Worm (Caenorhabditis elegans): ENCODE measurements around the gene sir-2.1.

The sir-2.1 gene

DNA sequence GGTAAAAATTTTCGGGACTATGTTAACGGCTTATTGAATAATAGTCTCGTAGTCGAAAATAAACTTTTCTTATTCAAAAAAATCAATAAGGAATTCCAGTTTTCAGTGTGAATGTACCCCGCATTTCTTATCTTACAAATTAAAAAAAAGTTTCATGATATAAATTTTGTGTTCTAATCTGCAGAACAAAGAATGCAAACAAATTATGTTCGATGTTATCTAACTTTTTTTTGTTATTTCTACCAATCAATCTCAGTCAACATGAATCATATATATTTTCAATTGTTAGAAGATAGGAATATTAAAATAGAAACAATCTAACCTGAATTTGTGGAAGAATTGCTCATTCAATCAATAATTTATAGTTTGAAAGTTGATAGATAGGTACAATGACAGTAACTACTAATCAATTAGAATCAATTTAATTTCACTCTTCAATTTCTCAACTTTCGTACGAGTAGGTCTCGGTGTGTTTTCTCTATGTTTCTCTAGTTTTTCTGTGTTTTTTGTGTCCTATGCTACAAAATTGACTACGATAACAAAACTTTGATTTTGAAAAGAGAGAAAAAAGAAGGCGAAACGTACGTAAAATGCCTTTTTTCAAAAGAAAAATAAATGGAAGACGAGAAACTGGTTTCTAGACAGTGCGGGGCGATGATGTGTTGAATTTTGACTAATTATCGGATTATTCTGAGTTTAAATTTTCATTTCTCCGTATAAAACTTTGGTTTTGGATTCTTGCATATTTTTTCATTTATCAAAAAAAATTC is 16.0 kb downstream of the sir-2.1 start, which contains the start of the genes unc-43 and Y43C5B.3:
TSS of gene unc-43 (minus strand) at position 347 of the 770 bp plus-strand sequence.
TSS of gene Y43C5B.3 (plus strand) at position 720 of the 770 bp plus-strand sequence.
- TF ChIP-seq egl-44 (GFP tag; IDR thresholded peaks at IDR 0.05) (no peak), ekl-4 (GFP tag; IDR thresholded peaks at IDR 0.05) (no peak), rcor-1 (GFP tag; IDR thresholded peaks at IDR 0.05) (no peak), nhr-80 (tag; optimal IDR thresholded peaks at IDR 0.05) (peak; percentile 68)

DNA sequence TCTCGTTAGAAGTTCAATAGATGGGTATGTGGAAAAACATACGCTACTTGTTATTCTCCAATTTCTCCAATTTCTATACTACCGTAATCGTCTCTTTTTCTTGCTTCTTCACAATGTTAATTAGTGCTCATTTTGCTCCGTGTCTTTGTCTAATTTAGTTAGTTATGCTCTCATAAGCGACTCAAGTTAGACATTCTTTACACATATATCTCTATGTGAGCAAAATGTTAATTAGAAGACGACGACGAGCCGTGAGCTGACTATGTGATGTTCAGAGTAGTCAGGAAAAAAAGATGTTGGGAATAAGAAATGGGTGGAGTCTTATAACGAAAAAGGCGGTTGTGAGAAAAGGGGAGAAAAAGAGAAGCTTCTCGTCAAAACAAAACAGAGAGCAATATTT is 18.5 kb downstream of the sir-2.1 start:
- TF ChIP-seq C06A6.2 (GFP tag; conservative IDR thresholded peaks at IDR 0.05) (no peak), lin-54 (GFP tag; optimal IDR thresholded peaks at IDR 0.05) (no peak), ama-1 (optimal IDR thresholded peaks at IDR 0.05) (no peak), ama-1 (GFP tag; optimal IDR thresholded peaks at IDR 0.05) (no peak), F49E8.2 (tag; optimal IDR thresholded peaks at IDR 0.05; ENCODE audit: insufficient read depth) (no peak), lsy-27 (tag; optimal IDR thresholded peaks at IDR 0.05; ENCODE audit: borderline replicate concordance, insufficient read depth) (no peak)

DNA sequence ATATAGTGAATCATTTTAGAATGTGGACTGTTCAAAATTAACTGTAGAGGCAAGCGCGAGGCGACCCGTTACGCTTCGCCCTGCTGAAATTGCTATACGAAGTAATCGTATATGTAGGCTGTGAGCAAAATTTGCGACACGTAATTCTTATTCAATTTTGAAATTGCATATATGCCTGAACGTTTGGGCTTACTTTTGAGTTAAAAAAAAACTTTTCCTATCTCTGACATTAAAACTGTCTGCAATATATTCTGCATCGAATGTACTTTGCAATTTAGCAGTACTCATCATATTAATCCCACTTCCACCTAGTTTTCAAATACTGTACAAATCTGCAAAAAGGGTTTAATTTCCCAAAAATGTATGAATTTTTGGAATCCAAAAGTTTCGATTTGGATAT is 19.1 kb downstream of the sir-2.1 start:
- TF ChIP-seq nhr-27 (tag; optimal IDR thresholded peaks at IDR 0.05) (no peak), ztf-18 (tag; optimal IDR thresholded peaks at IDR 0.05) (no peak), K12H6.12 (tag; optimal IDR thresholded peaks at IDR 0.05) (no peak), pbrm-1 (GFP tag; IDR thresholded peaks at IDR 0.05) (no peak), atf-7 (tag; optimal IDR thresholded peaks at IDR 0.05) (no peak), tlf-1 (GFP tag; optimal IDR thresholded peaks at IDR 0.05) (no peak), ccch-3 (GFP tag; optimal IDR thresholded peaks at IDR 0.05) (no peak), nfya-2 (GFP tag; IDR thresholded peaks at IDR 0.05) (no peak), ztf-22 (GFP tag; optimal IDR thresholded peaks at IDR 0.05) (no peak), lin-54 (GFP tag; optimal IDR thresholded peaks at IDR 0.05) (no peak), snpc-3.4 (tag; optimal IDR thresholded peaks at IDR 0.05) (no peak), F37B4.10 (GFP tag; IDR thresholded peaks at IDR 0.05) (no peak), mel-28 (tag; optimal IDR thresholded peaks at IDR 0.05; ENCODE audit: borderline replicate concordance) (no peak), B0019.2 (GFP tag; conservative IDR thresholded peaks at IDR 0.05) (no peak), let-526 (GFP tag; IDR thresholded peaks at IDR 0.05) (no peak), aptf-2 (GFP tag; conservative IDR thresholded peaks at IDR 0.05) (no peak), somi-1 (GFP tag; optimal IDR thresholded peaks at IDR 0.05) (no peak), F39B2.1 (GFP tag; IDR thresholded peaks at IDR 0.05) (no peak), nhr-179 (tag; optimal IDR thresholded peaks at IDR 0.05) (no peak)

DNA sequence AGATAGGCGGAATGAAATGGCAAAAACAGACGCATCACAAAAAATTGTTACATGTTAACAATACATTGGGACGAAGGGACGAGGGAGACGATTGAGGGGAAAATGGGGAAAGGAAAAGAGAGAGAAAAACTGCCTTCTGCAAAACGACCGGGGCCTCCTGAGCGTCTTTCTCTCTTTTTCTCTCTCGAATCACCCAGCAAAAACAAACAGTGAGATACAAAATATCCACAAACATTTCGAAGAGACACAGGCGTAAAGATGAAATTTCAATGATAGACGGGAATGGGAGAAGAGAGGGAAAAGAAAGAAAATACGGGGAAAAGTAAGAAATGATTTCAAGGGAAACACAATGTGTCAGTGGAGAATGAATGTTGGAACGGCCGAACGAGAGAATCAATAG is 20.0 kb downstream of the sir-2.1 start:
- TF ChIP-seq nhr-120 (GFP tag; IDR thresholded peaks at IDR 0.05) = no peak
- peak; percentile 56; the same call in 1 of the 2 replicates for TF ChIP-seq hmg-1.2 (GFP tag; IDR thresholded peaks at IDR 0.05)
- TF ChIP-seq ccch-3 (GFP tag; optimal IDR thresholded peaks at IDR 0.05) = no peak
- TF ChIP-seq F23B12.7 (tag; optimal IDR thresholded peaks at IDR 0.05; ENCODE audit: insufficient read depth) = no peak
- TF ChIP-seq K12H6.12 (tag; optimal IDR thresholded peaks at IDR 0.05) = peak; percentile 43
- TF ChIP-seq lin-40 (tag; optimal IDR thresholded peaks at IDR 0.05) = peak; percentile 5
- no peak for TF ChIP-seq cebp-1 (GFP tag; IDR thresholded peaks at IDR 0.05)
- no peak for TF ChIP-seq cebp-1 (tag; optimal IDR thresholded peaks at IDR 0.05)
